Fruit fly (Drosophila melanogaster) whole organism, embryonic: Measurements from ENCODE around the gene CG13085.

Experiments used
- Atf-2 ChIP-seq: fragments of 200-800 bp; sonication (Bioruptor generic); optimal IDR thresholded peaks from 2 replicates; lab custom pipeline; 2016; ENCODE audit warnings: missing biosample characterization, missing genetic modification characterization
- CG10959 ChIP-seq: fragments of 200-800 bp; sonication (Bioruptor generic); IDR thresholded peaks from 2 replicates; pipeline ENCODE4 v1.3.6; 2022; ENCODE audit warnings: missing biosample characterization, missing genetic modification characterization
- CG13296 ChIP-seq: fragments of 200-800 bp; sonication (Bioruptor generic); optimal IDR thresholded peaks from 3 replicates; lab custom pipeline; 2018; ENCODE audit warnings: missing biosample characterization, mild to moderate bottlenecking, missing genetic modification characterization
- CG14050 ChIP-seq: fragments of 200-800 bp; sonication (Bioruptor generic); IDR thresholded peaks from 3 replicates; pipeline ENCODE4 v1.3.6; 2022; ENCODE audit warnings: missing biosample characterization, missing genetic modification characterization
- CG15011 ChIP-seq: fragments of 200-800 bp; sonication (Bioruptor generic); optimal IDR thresholded peaks from 3 replicates; lab custom pipeline; 2018; ENCODE audit warnings: missing biosample characterization, mild to moderate bottlenecking, missing genetic modification characterization
- CG2202 ChIP-seq: fragments of 200-800 bp; sonication (Bioruptor generic); optimal IDR thresholded peaks from 2 replicates; lab custom pipeline; 2018; ENCODE audit warnings: missing biosample characterization, mild to moderate bottlenecking, missing genetic modification characterization
- CG2712 ChIP-seq: fragments of 200-800 bp; optimal IDR thresholded peaks from 3 replicates; lab custom pipeline; 2019; ENCODE audit warnings: missing biosample characterization, mild to moderate bottlenecking, missing genetic modification characterization, moderate library complexity
- CG34376 ChIP-seq: fragments of 200-800 bp; sonication (Bioruptor generic); optimal IDR thresholded peaks from 2 replicates; lab custom pipeline; 2018; ENCODE audit warnings: missing biosample characterization, mild to moderate bottlenecking, missing genetic modification characterization
- CG4282 ChIP-seq: fragments of 200-800 bp; sonication (Bioruptor generic); optimal IDR thresholded peaks from 2 replicates; lab custom pipeline; 2016; ENCODE audit warnings: missing biosample characterization, missing genetic modification characterization
- CG4404 ChIP-seq: fragments of 200-800 bp; sonication (Bioruptor generic); IDR thresholded peaks from 2 replicates; pipeline ENCODE4 v1.3.6; 2022; ENCODE audit warnings: missing biosample characterization, missing genetic modification characterization
- CG6791 ChIP-seq: fragments of 200-800 bp; sonication (Bioruptor generic); IDR thresholded peaks from 3 replicates; pipeline ENCODE4 v1.3.6; 2022; ENCODE audit warnings: missing biosample characterization, missing genetic modification characterization; ENCODE audit not compliant: partially characterized antibody
- CG8924 ChIP-seq: fragments of 200-800 bp; optimal IDR thresholded peaks from 3 replicates; lab custom pipeline; 2019; ENCODE audit warnings: missing biosample characterization, mild to moderate bottlenecking, missing genetic modification characterization, moderate library complexity
- CG9437 ChIP-seq: fragments of 200-800 bp; sonication (Bioruptor generic); optimal IDR thresholded peaks from 2 replicates; lab custom pipeline; 2018; ENCODE audit warnings: missing biosample characterization, mild to moderate bottlenecking, missing genetic modification characterization
- Camta ChIP-seq: fragments of 200-800 bp; sonication (Bioruptor generic); optimal IDR thresholded peaks from 2 replicates; lab custom pipeline; 2016; ENCODE audit warnings: missing biosample characterization, missing genetic modification characterization
- D19B ChIP-seq: fragments of 200-800 bp; sonication (Bioruptor generic); optimal IDR thresholded peaks from 2 replicates; lab custom pipeline; 2017; ENCODE audit warnings: missing biosample characterization, mild to moderate bottlenecking, missing genetic modification characterization
- Dbx ChIP-seq: fragments of 200-800 bp; sonication (Bioruptor generic); IDR thresholded peaks from 3 replicates; pipeline ENCODE4 v1.3.6; 2022; ENCODE audit warnings: missing biosample characterization, missing genetic modification characterization
- Dip3 ChIP-seq: fragments of 200-800 bp; sonication (Bioruptor generic); optimal IDR thresholded peaks from 3 replicates; lab custom pipeline; 2016; ENCODE audit warnings: missing biosample characterization, missing genetic modification characterization
- E2f2 ChIP-seq: fragments of 200-800 bp; sonication (Bioruptor generic); IDR thresholded peaks from 2 replicates; pipeline ENCODE4 v1.3.6; 2022; ENCODE audit warnings: missing biosample characterization, missing genetic modification characterization
- Fer2 ChIP-seq: fragments of 200-800 bp; sonication (Bioruptor generic); optimal IDR thresholded peaks from 2 replicates; lab custom pipeline; 2018; ENCODE audit warnings: missing biosample characterization, mild to moderate bottlenecking, missing genetic modification characterization, moderate library complexity
- Gsc ChIP-seq: fragments of 200-800 bp; sonication (Bioruptor generic); IDR thresholded peaks from 2 replicates; pipeline ENCODE4 v1.3.6; 2022; ENCODE audit warnings: missing biosample characterization, missing genetic modification characterization
- HLH54F ChIP-seq: fragments of 200-800 bp; sonication (Bioruptor generic); optimal IDR thresholded peaks from 3 replicates; lab custom pipeline; 2016; ENCODE audit warnings: missing biosample characterization, missing genetic modification characterization
- Hmr ChIP-seq: fragments of 200-800 bp; sonication (Bioruptor generic); optimal IDR thresholded peaks from 3 replicates; lab custom pipeline; 2017; ENCODE audit warnings: mild to moderate bottlenecking, missing biosample characterization, missing genetic modification reagents, missing genetic modification characterization
- Mrtf ChIP-seq: fragments of 200-800 bp; sonication (Bioruptor generic); IDR thresholded peaks from 3 replicates; pipeline ENCODE4 v1.3.6; 2022; ENCODE audit warnings: missing biosample characterization, missing genetic modification characterization
- Ptx1 ChIP-seq: fragments of 200-800 bp; sonication (Bioruptor generic); IDR thresholded peaks from 2 replicates; pipeline ENCODE4 v1.3.6; 2022; ENCODE audit warnings: missing biosample characterization, missing genetic modification characterization
- Sox100B ChIP-seq: fragments of 200-800 bp; sonication (Bioruptor generic); optimal IDR thresholded peaks from 3 replicates; lab custom pipeline; 2018; ENCODE audit warnings: missing biosample characterization, mild to moderate bottlenecking, missing genetic modification characterization
- Taf1 ChIP-seq: fragments of 200-800 bp; sonication (Bioruptor generic); IDR thresholded peaks from 2 replicates; pipeline ENCODE4 v1.3.6; 2022; ENCODE audit warnings: missing biosample characterization, missing genetic modification characterization
- Xbp1 ChIP-seq: fragments of 200-800 bp; sonication (Bioruptor generic); optimal IDR thresholded peaks from 3 replicates; lab custom pipeline; 2016; ENCODE audit warnings: missing biosample characterization, mild to moderate bottlenecking, missing genetic modification characterization
- abd-A ChIP-seq: fragments of 200-800 bp; sonication (Bioruptor generic); optimal IDR thresholded peaks from 3 replicates; lab custom pipeline; 2019; ENCODE audit warnings: missing biosample characterization, mild to moderate bottlenecking, missing genetic modification characterization, moderate library complexity
- ash1 ChIP-seq: fragments of 200-800 bp; sonication (Bioruptor generic); optimal IDR thresholded peaks from 2 replicates; lab custom pipeline; 2018; ENCODE audit warnings: missing biosample characterization, mild to moderate bottlenecking, missing genetic modification characterization
- bbx ChIP-seq: fragments of 200-800 bp; sonication (Bioruptor generic); IDR thresholded peaks from 2 replicates; pipeline ENCODE4 v1.3.6; 2022; ENCODE audit warnings: missing biosample characterization, missing genetic modification characterization; ENCODE audit not compliant: partially characterized antibody
- cato ChIP-seq: fragments of 200-800 bp; sonication (Bioruptor generic); optimal IDR thresholded peaks from 2 replicates; lab custom pipeline; 2016; ENCODE audit warnings: missing biosample characterization, missing genetic modification characterization, borderline replicate concordance
- cg ChIP-seq: fragments of 200-800 bp; sonication (Bioruptor generic); optimal IDR thresholded peaks from 3 replicates; lab custom pipeline; 2019; ENCODE audit warnings: missing biosample characterization, mild to moderate bottlenecking, missing genetic modification characterization, moderate library complexity
- cwo ChIP-seq: fragments of 200-800 bp; sonication (Bioruptor generic); optimal IDR thresholded peaks from 3 replicates; lab custom pipeline; 2017; ENCODE audit warnings: missing biosample characterization, missing genetic modification characterization, mild to moderate bottlenecking, moderate library complexity, missing genetic modification reagents
- dm ChIP-seq: fragments of 200-800 bp; sonication (Bioruptor generic); optimal IDR thresholded peaks from 3 replicates; lab custom pipeline; 2016; ENCODE audit warnings: missing biosample characterization, missing genetic modification characterization
- emc ChIP-seq: fragments of 200-800 bp; sonication (Bioruptor generic); optimal IDR thresholded peaks from 2 replicates; lab custom pipeline; 2016; ENCODE audit warnings: missing biosample characterization, missing genetic modification characterization
- gem ChIP-seq: fragments of 200-800 bp; sonication (Bioruptor generic); optimal IDR thresholded peaks from 2 replicates; lab custom pipeline; 2019; ENCODE audit warnings: missing biosample characterization, mild to moderate bottlenecking, missing genetic modification characterization, moderate library complexity
- gfzf ChIP-seq: fragments of 200-800 bp; sonication (Bioruptor generic); optimal IDR thresholded peaks from 2 replicates; lab custom pipeline; 2016; ENCODE audit warnings: missing biosample characterization, mild to moderate bottlenecking, missing genetic modification characterization, moderate library complexity
- gt ChIP-seq: fragments of 200-800 bp; sonication (Bioruptor generic); IDR thresholded peaks from 2 replicates; pipeline ENCODE4 v1.3.6; 2022; ENCODE audit warnings: missing biosample characterization, missing genetic modification characterization
- h ChIP-seq: fragments of >200 bp; optimal IDR thresholded peaks from 2 replicates; lab custom pipeline; 2017
- kay ChIP-seq: fragments of 200-800 bp; sonication (Bioruptor generic); optimal IDR thresholded peaks from 2 replicates; lab custom pipeline; 2016; ENCODE audit warnings: missing biosample characterization, missing genetic modification characterization
- kni ChIP-seq: fragments of 200-800 bp; sonication (Bioruptor generic); optimal IDR thresholded peaks from 3 replicates; lab custom pipeline; 2017; ENCODE audit warnings: mild to moderate bottlenecking, missing biosample characterization, missing genetic modification reagents, missing genetic modification characterization
- knrl ChIP-seq: fragments of 200-800 bp; sonication (Bioruptor generic); IDR thresholded peaks from 3 replicates; pipeline ENCODE4 v1.3.6; 2022; ENCODE audit warnings: missing biosample characterization, missing genetic modification characterization; ENCODE audit not compliant: partially characterized antibody
- mirr ChIP-seq: fragments of 200-800 bp; sonication (Bioruptor generic); optimal IDR thresholded peaks from 3 replicates; lab custom pipeline; 2018; ENCODE audit warnings: missing biosample characterization, mild to moderate bottlenecking, missing genetic modification characterization
- mld ChIP-seq: fragments of 200-800 bp; sonication (Bioruptor generic); IDR thresholded peaks from 3 replicates; pipeline ENCODE4 v1.3.6; 2022; ENCODE audit warnings: missing biosample characterization, missing genetic modification characterization; ENCODE audit not compliant: partially characterized antibody
- ro ChIP-seq: fragments of 200-800 bp; sonication (Bioruptor generic); IDR thresholded peaks from 2 replicates; pipeline ENCODE4 v1.3.6; 2022; ENCODE audit warnings: missing biosample characterization, missing genetic modification characterization
- run ChIP-seq: fragments of 200-800 bp; sonication (Bioruptor generic); optimal IDR thresholded peaks from 3 replicates; lab custom pipeline; 2018; ENCODE audit warnings: missing biosample characterization, mild to moderate bottlenecking, missing genetic modification characterization
- salm ChIP-seq: fragments of 200-800 bp; sonication (Bioruptor generic); optimal IDR thresholded peaks from 2 replicates; lab custom pipeline; 2018; ENCODE audit warnings: missing biosample characterization, mild to moderate bottlenecking, missing genetic modification characterization
- usp ChIP-seq: fragments of >200 bp; optimal IDR thresholded peaks from 2 replicates; lab custom pipeline; 2017; ENCODE audit warnings: missing biosample characterization, missing genetic modification characterization
- zfh2 ChIP-seq: fragments of 200-800 bp; sonication (Bioruptor generic); optimal IDR thresholded peaks from 2 replicates; lab custom pipeline; 2016; ENCODE audit warnings: missing biosample characterization, missing genetic modification characterization

Gene CG13085

DNA sequence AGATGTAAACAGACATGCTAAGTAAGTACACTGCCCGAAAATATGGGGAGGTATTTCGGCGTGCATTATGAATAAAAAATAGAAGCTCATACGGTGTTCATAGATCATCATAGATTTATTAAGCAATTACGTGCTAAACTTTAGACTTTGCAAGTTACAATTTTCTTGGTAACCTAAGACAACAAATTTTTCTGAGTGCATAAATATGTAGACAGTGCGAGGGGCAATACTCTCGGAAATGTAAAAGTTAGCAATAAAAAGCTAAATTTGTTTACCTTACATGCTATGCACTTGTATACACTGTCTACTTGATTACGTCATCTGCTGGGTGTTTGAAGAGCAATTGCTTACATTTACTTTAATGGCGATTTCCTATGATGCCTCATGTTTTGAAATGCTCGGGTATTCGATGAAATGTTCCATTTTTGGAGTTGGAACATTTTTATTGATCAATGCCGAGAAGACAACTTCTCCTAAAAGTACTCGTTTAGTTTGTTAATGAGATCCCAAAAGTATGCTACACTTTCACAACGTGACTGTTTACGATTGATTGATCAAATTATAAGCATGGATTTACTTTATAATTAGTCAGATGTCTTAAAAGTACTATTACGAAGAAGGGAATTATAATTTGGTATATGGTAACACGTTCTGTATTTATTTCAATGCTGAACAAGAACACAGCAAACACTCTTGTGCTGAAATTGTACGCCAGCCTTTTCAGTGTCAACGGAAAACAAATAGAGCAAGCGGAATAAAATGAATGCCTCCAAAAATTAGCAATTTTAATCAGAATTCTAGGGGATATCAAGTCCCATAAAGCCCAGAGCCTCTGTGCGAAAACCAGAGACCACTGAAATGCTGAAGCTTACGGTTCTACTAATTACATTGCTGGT lies 7.0 kb upstream of the CG13085 start, which contains the start of gene Lectin-galC1 (continued):
- TF ChIP-seq CG2202 (tag; lab: Kevin White, UChicago) (peak; percentile 70), CG2712 (peak; percentile 89), Hmr (peak; percentile 80), Xbp1 (peak; percentile 91), abd-A (tag; lab: Kevin White, UChicago) (peak; percentile 18), Atf-2 (GFP tag; lab: Kevin White, UChicago) (peak; percentile 78), CG10959 (GFP tag; lab: Robert Waterston, UW) (peak; percentile 82), ro (no peak; the same call in 1 of the 2 replicates), Sox100B (GFP tag; lab: Kevin White, UChicago) (peak; percentile 83), CG15011 (GFP tag; lab: Kevin White, UChicago) (peak; percentile 68), ash1 (GFP tag; lab: Kevin White, UChicago) (no peak), h (lab: Kevin White, UChicago) (no peak), knrl (no peak), Camta (peak; percentile 85), emc (GFP tag; lab: Kevin White, UChicago) (peak; percentile 72), usp (GFP tag; lab: Kevin White, UChicago) (no peak), Dip3 (GFP tag; lab: Kevin White, UChicago) (peak; percentile 40), kni (peak; percentile 29), kay (GFP tag; lab: Kevin White, UChicago) (peak; percentile 82), CG34376 (GFP tag; lab: Kevin White, UChicago) (no peak), Ptx1 (GFP tag; lab: Robert Waterston, UW) (peak; percentile 85), HLH54F (GFP tag; lab: Kevin White, UChicago) (peak; percentile 78), D19B (GFP tag; lab: Kevin White, UChicago) (no peak), zfh2 (peak; percentile 12), Dbx (peak; percentile 66; the same call in 1 of the 3 replicates), Fer2 (tag; lab: Kevin White, UChicago) (peak; percentile 42), Gsc (GFP tag; lab: Robert Waterston, UW) (no peak), CG4404 (GFP tag; lab: Robert Waterston, UW) (peak; percentile 77), CG8924 (tag; lab: Kevin White, UChicago) (peak; percentile 92), CG9437 (peak; percentile 64), run (tag; lab: Kevin White, UChicago) (peak; percentile 83), CG4282 (GFP tag; lab: Kevin White, UChicago) (peak; percentile 77), cg (no peak), mirr (GFP tag; lab: Kevin White, UChicago) (peak; percentile 51), CG6791 (GFP tag; lab: Robert Waterston, UW) (no peak), salm (tag; lab: Kevin White, UChicago) (peak; percentile 88), Taf1 (peak; percentile 30; the same call in 1 of the 2 replicates), CG14050 (peak; percentile 77), dm (GFP tag; lab: Kevin White, UChicago) (peak; percentile 75), mld (GFP tag; lab: Robert Waterston, UW) (no peak), bbx (GFP tag; lab: Robert Waterston, UW) (no peak), gem (peak; percentile 94), Mrtf (GFP tag; lab: Robert Waterston, UW) (peak; percentile 84), gt (GFP tag; lab: Robert Waterston, UW) (peak; percentile 54; the same call in 1 of the 2 replicates), cato (peak; percentile 67), E2f2 (GFP tag; lab: Robert Waterston, UW) (peak; percentile 61), CG13296 (GFP tag; lab: Kevin White, UChicago) (peak; percentile 76), gfzf (GFP tag; lab: Kevin White, UChicago) (no peak), cwo (GFP tag; lab: Kevin White, UChicago) (peak; percentile 65)
